Fruit fly (Drosophila melanogaster) whole organism, embryonic: Measurements from ENCODE around the gene CG3198.

Source experiments
- Doc2 ChIP-seq: fragments of 200-800 bp; sonication (Bioruptor generic); IDR thresholded peaks from 2 replicates; pipeline ENCODE4 v1.3.6; 2022; ENCODE audit warnings: missing biosample characterization, missing genetic modification characterization
- Fer1 ChIP-seq: fragments of 200-800 bp; sonication (Bioruptor generic); optimal IDR thresholded peaks from 2 replicates; lab custom pipeline; 2017; ENCODE audit warnings: missing biosample characterization, mild to moderate bottlenecking, missing genetic modification characterization
- Hr78 ChIP-seq, 2 experiments: fragments of 200-800 bp in 1 of 2; fragments of >200 bp in 1 of 2; sonication (Bioruptor generic) in 1 of 2; optimal IDR thresholded peaks; 2 replicates each; lab custom pipeline; 2017 to 2019; ENCODE audit warnings: missing biosample characterization in 2 of 2, missing genetic modification characterization in 2 of 2, mild to moderate bottlenecking in 1 of 2, moderate library complexity in 1 of 2
- NC2β ChIP-seq: fragments of 200-800 bp; sonication (Bioruptor generic); optimal IDR thresholded peaks from 2 replicates; lab custom pipeline; 2016; ENCODE audit warnings: missing biosample characterization, missing genetic modification characterization
- Spps ChIP-seq: fragments of 200-800 bp; sonication (Bioruptor generic); optimal IDR thresholded peaks from 2 replicates; lab custom pipeline; 2018; ENCODE audit warnings: missing biosample characterization, mild to moderate bottlenecking, missing genetic modification characterization
- pros ChIP-seq: fragments of 200-800 bp; sonication (Bioruptor generic); optimal IDR thresholded peaks from 3 replicates; lab custom pipeline; 2019; ENCODE audit warnings: missing biosample characterization, mild to moderate bottlenecking, missing genetic modification characterization, moderate library complexity
- row ChIP-seq: fragments of 200-800 bp; sonication (Bioruptor generic); IDR thresholded peaks from 3 replicates; pipeline ENCODE4 v1.3.6; 2022; ENCODE audit warnings: missing biosample characterization, missing genetic modification characterization
- sc ChIP-seq, 3 experiments: fragments of >200 bp in 2 of 3; fragments of 200-800 bp in 1 of 3; sonication (Bioruptor generic) in 1 of 3; optimal IDR thresholded peaks; 2 replicates in 2 of 3; 3 replicates in 1 of 3; lab custom pipeline; 2017; ENCODE audit warnings: mild to moderate bottlenecking in 1 of 3, missing biosample characterization in 1 of 3, missing genetic modification characterization in 1 of 3, missing genetic modification reagents in 1 of 3
- usp ChIP-seq: fragments of >200 bp; optimal IDR thresholded peaks from 2 replicates; lab custom pipeline; 2017; ENCODE audit warnings: missing biosample characterization, missing genetic modification characterization

- TF ChIP-seq sc (optimal IDR thresholded peaks at IDR 0.05; lab: Kevin White, UChicago) (no peak), sc (GFP tag; optimal IDR thresholded peaks at IDR 0.05; lab: Kevin White, UChicago) (peak; percentile 5), Spps (tag; lab: Kevin White, UChicago) (peak; percentile 39), Hr78 (GFP tag; optimal IDR thresholded peaks at IDR 0.05; lab: Kevin White, UChicago) (peak in 1 of 2 experiments; percentile 50), usp (GFP tag; lab: Kevin White, UChicago) (no peak), Fer1 (GFP tag; lab: Kevin White, UChicago) (no peak), pros (GFP tag; lab: Kevin White, UChicago) (no peak), NC2β (GFP tag; lab: Kevin White, UChicago) (no peak), Doc2 (GFP tag; lab: Robert Waterston, UW) (no peak), row (GFP tag; lab: Robert Waterston, UW) (peak; percentile 62)
These were observed 49.6 kb downstream of the CG3198 start for dm6 chrX:6624006-6624745.
